Worm (Caenorhabditis elegans): ENCODE measurements around the gene F32D1.8.

F32D1.8 gene

ce11 chrV:4377622-4378021 is at the start of gene F32D1.8:
Gene F32D1.8, minus strand, starts transcription at chrV:4377722.
- TF ChIP-seq tra-1 (GFP tag; IDR thresholded peaks at IDR 0.05) (no peak), aha-1 (tag) (peak; percentile 69)

ce11 chrV:4423860-4424401 is 46.4 kb upstream of the F32D1.8 start, which contains the start of the genes Y47D7A.9 and Y47D7A.19:
Gene Y47D7A.9, minus strand, starts transcription at chrV:4423960.
Gene Y47D7A.19, plus strand, starts transcription at chrV:4424351.
- TF ChIP-seq nhr-237 (tag; optimal IDR thresholded peaks at IDR 0.05) (no peak), nhr-76 (tag; optimal IDR thresholded peaks at IDR 0.05) (no peak), ceh-44 (GFP tag; IDR thresholded peaks at IDR 0.05) (no peak), mes-2 (tag; optimal IDR thresholded peaks at IDR 0.05; ENCODE audit: poor library complexity, severe bottlenecking) (no peak), mep-1 (tag; optimal IDR thresholded peaks at IDR 0.05) (no peak), snpc-4 (tag; optimal IDR thresholded peaks at IDR 0.05) (no peak), ceh-32 (tag; optimal IDR thresholded peaks at IDR 0.05; ENCODE audit: poor library complexity) (no peak), zfp-2 (tag; optimal IDR thresholded peaks at IDR 0.05) (no peak), hmg-1.1 (GFP tag; IDR thresholded peaks at IDR 0.05) (no peak), mxl-3 (GFP tag; optimal IDR thresholded peaks at IDR 0.05) (no peak), fos-1 (tag; optimal IDR thresholded peaks at IDR 0.05) (no peak), daf-8 (GFP tag; IDR thresholded peaks at IDR 0.05) (no peak), ctbp-1 (GFP tag; IDR thresholded peaks at IDR 0.05) (no peak), ceh-20 (GFP tag; IDR thresholded peaks at IDR 0.05) (no peak), nhr-11 (tag; optimal IDR thresholded peaks at IDR 0.05) (no peak), snpc-1.2 (GFP tag; IDR thresholded peaks at IDR 0.05) (no peak), aly-2 (tag; optimal IDR thresholded peaks at IDR 0.05) (no peak), tra-1 (GFP tag; IDR thresholded peaks at IDR 0.05) (no peak)

ce11 chrV:4423087-4423486 is 45.6 kb upstream of the F32D1.8 start:
- TF ChIP-seq D1046.2 (GFP tag; IDR thresholded peaks at IDR 0.05) (no peak), set-16 (GFP tag; IDR thresholded peaks at IDR 0.05) (peak; percentile 63; the same call in 1 of the 2 replicates), nhr-11 (tag; optimal IDR thresholded peaks at IDR 0.05) (no peak)

DNA sequence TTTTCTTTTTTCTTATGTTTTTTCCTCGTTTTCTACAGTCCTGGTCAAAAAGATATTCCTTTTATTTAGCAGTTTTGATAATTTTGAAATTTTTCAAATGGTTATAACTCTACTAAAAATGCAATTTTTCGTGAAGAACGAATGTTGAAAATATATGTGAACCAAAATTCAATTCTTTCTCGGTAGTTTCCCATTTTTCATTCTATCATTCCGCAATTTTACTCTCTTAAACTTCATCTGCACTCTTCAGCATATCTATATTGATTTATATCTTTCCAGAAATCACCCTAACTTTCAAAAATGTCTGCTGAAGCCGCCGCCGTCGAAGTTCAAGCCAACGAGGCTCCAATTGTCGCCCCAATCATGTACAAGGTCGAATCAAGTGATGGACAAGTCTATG is 44.6 kb upstream of the F32D1.8 start, which contains the start of gene skr-7:
TSS of gene skr-7 (plus strand) at position 301 of the 400 bp plus-strand sequence.
- TF ChIP-seq nhr-10 (tag; optimal IDR thresholded peaks at IDR 0.05), result no peak

DNA sequence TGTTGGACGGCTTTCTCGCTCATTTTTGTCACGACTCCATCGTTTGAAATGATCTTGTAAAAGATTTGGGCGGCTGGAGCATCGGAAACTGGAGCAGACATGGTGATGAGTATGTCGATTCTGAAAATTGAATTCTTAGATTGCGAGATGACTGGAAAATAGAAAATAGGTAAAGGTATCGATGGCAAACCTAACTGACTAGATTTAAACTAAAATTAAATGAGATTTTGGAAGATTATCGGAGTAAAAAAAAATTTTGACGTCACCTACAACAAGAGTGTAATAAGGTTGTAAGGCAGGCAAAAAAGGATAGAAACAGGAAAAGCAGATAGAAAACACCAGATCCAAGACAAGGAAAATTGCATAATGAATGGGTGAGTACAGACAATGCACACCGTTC is 44.0 kb upstream of the F32D1.8 start, which contains the start of gene skr-14:
TSS of gene skr-14 (minus strand) at position 101 of the 400 bp plus-strand sequence.
- no peak for TF ChIP-seq unc-39 (tag; optimal IDR thresholded peaks at IDR 0.05)

DNA sequence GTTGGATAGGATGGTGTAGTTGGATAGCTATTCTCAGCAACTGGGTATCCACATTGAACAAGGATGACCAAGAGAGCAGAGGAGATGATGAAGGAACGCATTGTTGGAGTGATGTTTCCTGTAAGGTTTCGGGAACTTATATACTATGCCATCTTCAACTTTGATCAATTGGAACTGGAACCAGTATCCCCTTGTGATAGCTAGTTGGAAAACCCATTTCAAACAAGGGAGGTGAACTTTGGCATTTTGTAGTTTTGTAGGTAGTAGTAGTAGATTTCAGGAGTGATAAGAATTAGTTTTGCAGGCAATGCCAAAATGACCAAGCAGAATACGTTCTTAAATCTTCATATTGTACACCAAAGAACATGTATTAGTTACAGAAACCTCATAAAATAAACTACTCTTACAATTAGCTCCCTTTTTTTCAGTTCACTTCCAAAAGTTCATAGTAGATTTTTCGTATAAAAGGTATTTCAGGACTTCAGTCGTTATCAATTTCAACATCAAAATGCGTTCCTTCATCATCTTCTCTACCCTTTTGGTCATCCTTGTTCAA is 42.3 kb upstream of the F32D1.8 start, which contains the start of the genes Y47D7A.7 and Y47D7A.2:
TSS of gene Y47D7A.7 (minus strand) at position 101 of the 556 bp plus-strand sequence.
TSS of gene Y47D7A.2 (plus strand) at position 506 of the 556 bp plus-strand sequence.
- TF ChIP-seq ceh-32 (tag; optimal IDR thresholded peaks at IDR 0.05; ENCODE audit: poor library complexity) (no peak), gei-8 (GFP tag; optimal IDR thresholded peaks at IDR 0.05) (no peak), tra-1 (GFP tag; IDR thresholded peaks at IDR 0.05) (no peak), cey-2 (tag; optimal IDR thresholded peaks at IDR 0.05; ENCODE audit: borderline replicate concordance, insufficient read depth) (no peak), zag-1 (tag; optimal IDR thresholded peaks at IDR 0.05) (no peak), mxl-2 (GFP tag; conservative IDR thresholded peaks at IDR 0.05) (no peak), mxl-3 (GFP tag; optimal IDR thresholded peaks at IDR 0.05) (no peak), pha-4 (GFP tag; IDR thresholded peaks at IDR 0.05) (no peak), pha-4 (tag; optimal IDR thresholded peaks at IDR 0.05) (no peak), daf-8 (GFP tag; IDR thresholded peaks at IDR 0.05) (no peak), Y5F2A.4 (GFP tag; optimal IDR thresholded peaks at IDR 0.05) (no peak), D1046.2 (GFP tag; IDR thresholded peaks at IDR 0.05) (no peak), jun-1 (tag; optimal IDR thresholded peaks at IDR 0.05) (no peak), lin-29 (GFP tag; IDR thresholded peaks at IDR 0.05) (no peak), dmd-8 (GFP tag; IDR thresholded peaks at IDR 0.05) (no peak), fkh-10 (GFP tag; optimal IDR thresholded peaks at IDR 0.05) (no peak), nhr-111 (GFP tag; optimal IDR thresholded peaks at IDR 0.05) (no peak)

All from whole organism, L4 larva.